Fruit fly (Drosophila melanogaster): Measurements from ENCODE around the gene CG12990.
A peak's percentile ranks its signal among the peaks of the same experiment; 100 is the strongest.

Gene CG12990

dm6 chrX:17627090-17627992, 44.3 kb downstream of the CG12990 start, which contains the start of gene stas (continued):
- TF ChIP-seq h (GFP tag; optimal IDR thresholded peaks at IDR 0.05) = peak; percentile 37
- TF ChIP-seq Myc (optimal IDR thresholded peaks at IDR 0.05) = no peak
- TF ChIP-seq rgr (GFP tag; optimal IDR thresholded peaks at IDR 0.05) = peak; percentile 16
- TF ChIP-seq dsf (GFP tag; optimal IDR thresholded peaks at IDR 0.05; ENCODE audit: borderline replicate concordance) = no peak
- no peak for TF ChIP-seq lola (GFP tag; optimal IDR thresholded peaks at IDR 0.05)
- TF ChIP-seq pan (optimal IDR thresholded peaks at IDR 0.05) = no peak
- TF ChIP-seq Hr78 (GFP tag; optimal IDR thresholded peaks at IDR 0.05) = no peak

dm6 chrX:17625833-17626232, 45.9 kb downstream of the CG12990 start:
- TF ChIP-seq CG32264 (GFP tag; optimal IDR thresholded peaks at IDR 0.05) (no peak), brk (GFP tag; optimal IDR thresholded peaks at IDR 0.05) (no peak), sv (GFP tag; optimal IDR thresholded peaks at IDR 0.05) (no peak), Vsx2 (GFP tag; optimal IDR thresholded peaks at IDR 0.05; ENCODE audit: partially characterized antibody) (no peak), Hr83 (GFP tag; optimal IDR thresholded peaks at IDR 0.05; ENCODE audit: poor library complexity, severe bottlenecking) (no peak), dl (GFP tag; optimal IDR thresholded peaks at IDR 0.05; ENCODE audit: insufficient read depth in 1 of 2, partially characterized antibody in 2 of 2) (no peak), GATAd (GFP tag; optimal IDR thresholded peaks at IDR 0.05) (no peak), Myc (optimal IDR thresholded peaks at IDR 0.05) (peak; percentile 52)

dm6 chrX:17624983-17625401, 46.7 kb downstream of the CG12990 start:
- TF ChIP-seq Dfd (GFP tag; optimal IDR thresholded peaks at IDR 0.05) (no peak), Rel (GFP tag; optimal IDR thresholded peaks at IDR 0.05) (no peak), Rel (tag; optimal IDR thresholded peaks at IDR 0.05) (no peak), N (GFP tag; optimal IDR thresholded peaks at IDR 0.05) (no peak), brk (GFP tag; optimal IDR thresholded peaks at IDR 0.05) (no peak), lola (GFP tag; optimal IDR thresholded peaks at IDR 0.05) (no peak), Mio (GFP tag; optimal IDR thresholded peaks at IDR 0.05) (peak; percentile 39), Vsx2 (GFP tag; optimal IDR thresholded peaks at IDR 0.05; ENCODE audit: partially characterized antibody) (no peak), br (GFP tag; optimal IDR thresholded peaks at IDR 0.05) (peak; percentile 91), fru (GFP tag; optimal IDR thresholded peaks at IDR 0.05) (peak; percentile 94), Hr78 (GFP tag; optimal IDR thresholded peaks at IDR 0.05) (no peak), sage (GFP tag; optimal IDR thresholded peaks at IDR 0.05) (peak; percentile 68), dl (GFP tag; optimal IDR thresholded peaks at IDR 0.05; ENCODE audit: insufficient read depth in 1 of 2, partially characterized antibody in 2 of 2) (no peak), ey (GFP tag; optimal IDR thresholded peaks at IDR 0.05) (peak; percentile 91), usp (GFP tag; optimal IDR thresholded peaks at IDR 0.05) (no peak), rgr (GFP tag; optimal IDR thresholded peaks at IDR 0.05) (peak; percentile 92), OdsH (GFP tag; optimal IDR thresholded peaks at IDR 0.05) (peak; percentile 89), Hnf4 (GFP tag; optimal IDR thresholded peaks at IDR 0.05) (peak; percentile 84), Hr83 (GFP tag; optimal IDR thresholded peaks at IDR 0.05; ENCODE audit: poor library complexity, severe bottlenecking) (peak; percentile 29), dmrt93B (GFP tag; optimal IDR thresholded peaks at IDR 0.05) (peak; percentile 81), pan (optimal IDR thresholded peaks at IDR 0.05) (no peak), h (GFP tag; optimal IDR thresholded peaks at IDR 0.05) (peak; percentile 92), Dif (GFP tag; optimal IDR thresholded peaks at IDR 0.05; ENCODE audit: partially characterized antibody) (no peak), dsf (GFP tag; optimal IDR thresholded peaks at IDR 0.05; ENCODE audit: borderline replicate concordance) (no peak), GATAd (GFP tag; optimal IDR thresholded peaks at IDR 0.05) (no peak), Sp1 (GFP tag; optimal IDR thresholded peaks at IDR 0.05) (peak; percentile 91), tai (GFP tag; optimal IDR thresholded peaks at IDR 0.05) (peak; percentile 33), woc (GFP tag; optimal IDR thresholded peaks at IDR 0.05) (peak; percentile 59), sv (GFP tag; optimal IDR thresholded peaks at IDR 0.05) (peak; percentile 76), Jra (GFP tag; optimal IDR thresholded peaks at IDR 0.05) (peak; percentile 50), HLH106 (tag; optimal IDR thresholded peaks at IDR 0.05) (peak; percentile 91), CG9705 (GFP tag; optimal IDR thresholded peaks at IDR 0.05) (peak; percentile 66), jim (GFP tag; optimal IDR thresholded peaks at IDR 0.05) (no peak), foxo (GFP tag; optimal IDR thresholded peaks at IDR 0.05) (peak; percentile 88 to 94), Abd-B (GFP tag; optimal IDR thresholded peaks at IDR 0.05) (no peak), CrebA (GFP tag; optimal IDR thresholded peaks at IDR 0.05; ENCODE audit: borderline replicate concordance) (no peak), psq (GFP tag; optimal IDR thresholded peaks at IDR 0.05) (peak; percentile 85), Myc (optimal IDR thresholded peaks at IDR 0.05) (no peak), CG32264 (GFP tag; optimal IDR thresholded peaks at IDR 0.05) (peak; percentile 89)
